Worm (Caenorhabditis elegans) whole organism, L1 larva: ENCODE data around the gene fbxa-102.

ENCODE experiments used
- Y116A8C.19 ChIP-seq: sonication (generic microtip); optimal IDR thresholded peaks from 2 replicates; lab custom pipeline; 2016; ENCODE audit warnings: missing compliant biosample characterization, missing genetic modification characterization, borderline replicate concordance
- ama-1 ChIP-seq: fragments of 150-350 bp; optimal IDR thresholded peaks from 2 replicates; lab custom pipeline; 2014
- ces-1 ChIP-seq: fragments of 150-350 bp; optimal IDR thresholded peaks from 2 replicates; lab custom pipeline; 2014; ENCODE audit warnings: missing biosample characterization, missing genetic modification reagents, missing genetic modification characterization
- elt-3 ChIP-seq, 6 experiments: fragments of 150-350 bp in 1 of 6; sonication (generic microtip); optimal IDR thresholded peaks; 2 replicates each; lab custom pipeline; 2017 to 2018; ENCODE audit warnings: missing biosample characterization in 6 of 6, missing genetic modification characterization in 6 of 6, inconsistent platforms in 1 of 6
- jun-1 ChIP-seq: fragments of 150-350 bp; optimal IDR thresholded peaks from 2 replicates; lab custom pipeline; 2014; ENCODE audit warnings: missing biosample characterization, missing genetic modification reagents, missing genetic modification characterization
- lin-13 ChIP-seq: fragments of 150-350 bp; optimal IDR thresholded peaks from 2 replicates; lab custom pipeline; 2014; ENCODE audit warnings: missing biosample characterization, missing genetic modification reagents, missing genetic modification characterization
- lin-15B ChIP-seq: fragments of 150-350 bp; sonication (generic microtip); optimal IDR thresholded peaks from 3 replicates; lab custom pipeline; 2014; ENCODE audit warnings: missing biosample characterization, missing genetic modification characterization
- nhr-12 ChIP-seq: sonication (generic microtip); optimal IDR thresholded peaks from 2 replicates; lab custom pipeline; 2017; ENCODE audit warnings: missing biosample characterization, missing genetic modification characterization
- pqm-1 ChIP-seq: sonication (generic microtip); optimal IDR thresholded peaks from 3 replicates; lab custom pipeline; 2017; ENCODE audit warnings: missing biosample characterization, missing genetic modification characterization
- sox-4 ChIP-seq: sonication (generic microtip); optimal IDR thresholded peaks from 2 replicates; lab custom pipeline; 2016; ENCODE audit warnings: missing genetic modification characterization, missing compliant biosample characterization
- sup-37 ChIP-seq: fragments of 200-800 bp; sonication (Bioruptor generic); optimal IDR thresholded peaks from 2 replicates; lab custom pipeline; 2018; ENCODE audit warnings: mild to moderate bottlenecking, missing genetic modification characterization, missing compliant biosample characterization
- tbx-2 ChIP-seq: sonication (generic microtip); optimal IDR thresholded peaks from 2 replicates; lab custom pipeline; 2016; ENCODE audit warnings: missing genetic modification characterization, missing compliant biosample characterization
- zag-1 ChIP-seq: fragments of 150-350 bp; optimal IDR thresholded peaks from 2 replicates; lab custom pipeline; 2014; ENCODE audit warnings: missing biosample characterization, missing genetic modification characterization

DNA sequence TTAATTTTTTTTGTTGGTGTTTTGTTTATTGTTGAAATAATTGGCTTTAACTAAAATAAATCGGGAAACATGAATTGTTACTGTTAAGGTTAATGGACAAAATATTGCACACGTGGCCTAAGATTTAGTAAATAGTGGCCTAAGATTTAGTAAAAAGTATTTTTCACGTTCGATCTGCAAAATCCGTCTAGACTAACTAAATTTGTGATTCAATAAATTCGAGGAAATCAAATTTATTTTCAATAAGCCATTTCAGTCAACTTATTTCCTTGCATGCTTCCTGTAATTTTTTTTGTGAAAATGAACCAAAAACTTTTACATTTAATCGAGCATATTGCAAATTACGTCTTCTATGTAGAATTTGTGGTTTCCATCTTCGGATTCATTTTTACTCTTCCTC, 26.9 kb downstream of the fbxa-102 start, which contains the start of gene srw-72:
- no peak for TF ChIP-seq Y116A8C.19 (tag; lab: Kevin White, UChicago)
- no peak for TF ChIP-seq lin-15B (tag; lab: Kevin White, UChicago)
- TF ChIP-seq zag-1 (tag; lab: Kevin White, UChicago) = no peak
- no peak for TF ChIP-seq ama-1 (lab: Kevin White, UChicago)
- TF ChIP-seq jun-1 (tag; lab: Kevin White, UChicago) = no peak
- no peak for TF ChIP-seq sup-37
- no peak for TF ChIP-seq sox-4 (tag; lab: Kevin White, UChicago)
- TF ChIP-seq elt-3 (tag; optimal IDR thresholded peaks at IDR 0.05; lab: Kevin White, UChicago) = no peak
- TF ChIP-seq ces-1 = no peak
- no peak for TF ChIP-seq tbx-2 (tag; lab: Kevin White, UChicago)
- no peak for TF ChIP-seq pqm-1 (tag; lab: Kevin White, UChicago)
- TF ChIP-seq lin-13 (GFP tag; lab: Kevin White, UChicago) = no peak
- TF ChIP-seq nhr-12 (tag; lab: Kevin White, UChicago) = no peak
